Worm (Caenorhabditis elegans) whole organism, young adult: ENCODE results near the gene appg-1.

Source experiments
- B0019.2 ChIP-seq: fragments of 200-800 bp; sonication (Bioruptor generic); conservative IDR thresholded peaks from 2 replicates; pipeline ENCODE4 v1.3.6; 2022; ENCODE audit warnings: missing genetic modification reagents, missing genetic modification characterization, missing compliant biosample characterization
- B0035.1 ChIP-seq: sonication (generic microtip); optimal IDR thresholded peaks from 2 replicates; lab custom pipeline; 2016; ENCODE audit warnings: missing genetic modification characterization, mild to moderate bottlenecking, missing compliant biosample characterization, missing genotype, missing genetic modification reagents
- C17E4.6 ChIP-seq: fragments of 200-800 bp; sonication (Bioruptor generic); IDR thresholded peaks from 2 replicates; pipeline ENCODE4 v1.3.6; 2022; ENCODE audit warnings: missing genetic modification reagents, missing genetic modification characterization, missing compliant biosample characterization
- D2030.7 ChIP-seq: fragments of 200-800 bp; sonication (Bioruptor generic); IDR thresholded peaks from 2 replicates; pipeline ENCODE4 v1.3.6; 2022; ENCODE audit warnings: missing genetic modification reagents, missing genetic modification characterization, missing compliant biosample characterization
- F33H1.4 ChIP-seq: fragments of 200-800 bp; sonication (Bioruptor generic); IDR thresholded peaks from 2 replicates; pipeline ENCODE4 v1.3.6; 2022; ENCODE audit warnings: missing genetic modification reagents, missing genetic modification characterization, missing compliant biosample characterization
- F49E8.2 ChIP-seq: sonication (generic microtip); optimal IDR thresholded peaks from 3 replicates; lab custom pipeline; 2017; ENCODE audit warnings: missing genetic modification characterization, mild to moderate bottlenecking, missing compliant biosample characterization, antibody characterized with exemption, moderate library complexity; ENCODE audit not compliant: insufficient read depth
- F52B5.7 ChIP-seq: sonication (generic microtip); optimal IDR thresholded peaks from 2 replicates; lab custom pipeline; 2016; ENCODE audit warnings: mild to moderate bottlenecking, missing genetic modification characterization, missing compliant biosample characterization
- F57A8.1 ChIP-seq: fragments of 200-800 bp; sonication (Bioruptor generic); optimal IDR thresholded peaks from 2 replicates; lab custom pipeline; 2018; ENCODE audit warnings: mild to moderate bottlenecking, missing genetic modification characterization, moderate library complexity, missing compliant biosample characterization
- K12H6.12 ChIP-seq: fragments of 200-800 bp; sonication (Bioruptor generic); optimal IDR thresholded peaks from 2 replicates; lab custom pipeline; 2018; ENCODE audit warnings: mild to moderate bottlenecking, missing genetic modification characterization, missing compliant biosample characterization
- Y53G8AR.9 ChIP-seq: fragments of 200-800 bp; sonication (Bioruptor generic); conservative IDR thresholded peaks from 2 replicates; pipeline ENCODE4 v1.3.6; 2022; ENCODE audit warnings: missing genetic modification reagents, missing genetic modification characterization, missing compliant biosample characterization
- Y67H2A.10 ChIP-seq: fragments of 200-800 bp; sonication (Bioruptor generic); conservative IDR thresholded peaks from 2 replicates; pipeline ENCODE4 v1.3.6; 2022; ENCODE audit warnings: missing genetic modification reagents, missing genetic modification characterization, missing compliant biosample characterization
- aptf-2 ChIP-seq: fragments of 200-800 bp; sonication (Bioruptor generic); conservative IDR thresholded peaks from 2 replicates; pipeline ENCODE4 v1.3.6; 2022; ENCODE audit warnings: missing genetic modification reagents, missing genetic modification characterization, missing compliant biosample characterization
- attf-5 ChIP-seq: fragments of 200-800 bp; sonication (Bioruptor generic); optimal IDR thresholded peaks from 2 replicates; lab custom pipeline; 2018; ENCODE audit warnings: mild to moderate bottlenecking, missing genetic modification characterization, missing compliant biosample characterization
- attf-6 ChIP-seq: fragments of 200-800 bp; sonication (Bioruptor generic); IDR thresholded peaks from 2 replicates; pipeline ENCODE4 v1.3.6; 2022; ENCODE audit warnings: missing genetic modification reagents, missing genetic modification characterization, missing compliant biosample characterization
- ccch-3 ChIP-seq: fragments of 200-800 bp; sonication (Bioruptor generic); optimal IDR thresholded peaks from 2 replicates; lab custom pipeline; 2018; ENCODE audit warnings: mild to moderate bottlenecking, missing genetic modification characterization, missing compliant biosample characterization
- ceh-100 ChIP-seq: fragments of 200-800 bp; sonication (Bioruptor generic); IDR thresholded peaks from 2 replicates; pipeline ENCODE4 v1.3.6; 2022; ENCODE audit warnings: missing genetic modification reagents, missing genetic modification characterization, missing compliant biosample characterization
- ceh-27 ChIP-seq: fragments of 200-800 bp; sonication (Bioruptor generic); optimal IDR thresholded peaks from 2 replicates; lab custom pipeline; 2018; ENCODE audit warnings: mild to moderate bottlenecking, missing genetic modification characterization, moderate library complexity, missing compliant biosample characterization
- ceh-58 ChIP-seq: fragments of 200-800 bp; sonication (Bioruptor generic); IDR thresholded peaks from 2 replicates; pipeline ENCODE4 v1.3.6; 2022; ENCODE audit warnings: missing genetic modification characterization, missing compliant biosample characterization
- ceh-79 ChIP-seq: sonication (generic microtip); optimal IDR thresholded peaks from 2 replicates; lab custom pipeline; 2017; ENCODE audit warnings: mild to moderate bottlenecking, missing genetic modification characterization, missing compliant biosample characterization
- dox-1 ChIP-seq: fragments of 200-800 bp; sonication (Bioruptor generic); IDR thresholded peaks from 2 replicates; pipeline ENCODE4 v1.3.6; 2022; ENCODE audit warnings: missing genetic modification reagents, missing genetic modification characterization, missing compliant biosample characterization
- dpl-1 ChIP-seq: fragments of 150-350 bp; optimal IDR thresholded peaks from 2 replicates; lab custom pipeline; 2014; ENCODE audit warnings: missing biosample characterization, missing genetic modification reagents, missing genetic modification characterization
- efl-1 ChIP-seq: fragments of 150-350 bp; optimal IDR thresholded peaks from 2 replicates; lab custom pipeline; 2014; ENCODE audit warnings: missing biosample characterization, missing genetic modification reagents, missing genetic modification characterization
- egl-44 ChIP-seq: fragments of 200-800 bp; sonication (Bioruptor generic); IDR thresholded peaks from 2 replicates; pipeline ENCODE4 v1.3.6; 2022; ENCODE audit warnings: missing genetic modification reagents, missing genetic modification characterization, missing compliant biosample characterization
- egrh-3 ChIP-seq: fragments of 200-800 bp; sonication (Bioruptor generic); IDR thresholded peaks from 2 replicates; pipeline ENCODE4 v1.3.6; 2022; ENCODE audit warnings: missing genetic modification reagents, missing genetic modification characterization, missing compliant biosample characterization
- ekl-4 ChIP-seq: fragments of 200-800 bp; sonication (Bioruptor generic); IDR thresholded peaks from 2 replicates; pipeline ENCODE4 v1.3.6; 2022; ENCODE audit warnings: missing genetic modification reagents, missing genetic modification characterization, missing compliant biosample characterization
- hmg-1.2 ChIP-seq: fragments of 200-800 bp; sonication (Bioruptor generic); IDR thresholded peaks from 2 replicates; pipeline ENCODE4 v1.3.6; 2022; ENCODE audit warnings: missing genetic modification reagents, missing genetic modification characterization, missing compliant biosample characterization
- let-607 ChIP-seq, 2 experiments: fragments of 200-800 bp in 1 of 2; sonication (Bioruptor generic) in 1 of 2; sonication (generic microtip) in 1 of 2; optimal IDR thresholded peaks; 2 replicates each; lab custom pipeline; 2016 to 2018; ENCODE audit warnings: mild to moderate bottlenecking in 2 of 2, missing compliant biosample characterization in 2 of 2, missing genetic modification characterization in 2 of 2, moderate library complexity in 2 of 2, missing genotype in 1 of 2
- lin-35 ChIP-seq, 3 experiments: fragments of 150-350 bp in 2 of 3; sonication (generic microtip) in 1 of 3; optimal IDR thresholded peaks; 2 replicates each; lab custom pipeline; 2014 to 2018; ENCODE audit warnings: missing biosample characterization in 3 of 3, missing genetic modification characterization in 3 of 3, missing genetic modification reagents in 3 of 3
- lin-40 ChIP-seq: sonication (generic microtip); optimal IDR thresholded peaks from 2 replicates; lab custom pipeline; 2016; ENCODE audit warnings: missing genetic modification characterization, mild to moderate bottlenecking, missing compliant biosample characterization, missing genotype, missing genetic modification reagents
- lir-1 ChIP-seq: fragments of 200-800 bp; sonication (Bioruptor generic); conservative IDR thresholded peaks from 2 replicates; pipeline ENCODE4 v1.3.6; 2022; ENCODE audit warnings: missing genetic modification reagents, missing genetic modification characterization, missing compliant biosample characterization
- lsl-1 ChIP-seq: fragments of 200-800 bp; sonication (Bioruptor generic); optimal IDR thresholded peaks from 2 replicates; lab custom pipeline; 2018; ENCODE audit warnings: mild to moderate bottlenecking, missing genetic modification characterization, moderate library complexity, missing compliant biosample characterization
- madf-10 ChIP-seq: sonication (generic microtip); optimal IDR thresholded peaks from 2 replicates; lab custom pipeline; 2016; ENCODE audit warnings: mild to moderate bottlenecking, missing genetic modification characterization, missing compliant biosample characterization
- nfyb-1 ChIP-seq: fragments of 200-800 bp; sonication (Bioruptor generic); IDR thresholded peaks from 2 replicates; pipeline ENCODE4 v1.3.6; 2022; ENCODE audit warnings: missing genetic modification reagents, missing genetic modification characterization, missing compliant biosample characterization
- nhr-27 ChIP-seq: fragments of 200-800 bp; sonication (Bioruptor generic); optimal IDR thresholded peaks from 2 replicates; lab custom pipeline; 2018; ENCODE audit warnings: mild to moderate bottlenecking, missing genetic modification characterization, moderate library complexity, missing compliant biosample characterization
- nhr-80 ChIP-seq: sonication (generic microtip); optimal IDR thresholded peaks from 2 replicates; lab custom pipeline; 2016; ENCODE audit warnings: missing genetic modification characterization, missing compliant biosample characterization
- pbrm-1 ChIP-seq: fragments of 200-800 bp; sonication (Bioruptor generic); IDR thresholded peaks from 2 replicates; pipeline ENCODE4 v1.3.6; 2022; ENCODE audit warnings: missing genetic modification reagents, missing genetic modification characterization, missing compliant biosample characterization
- rpc-1 ChIP-seq, 2 experiments: fragments of 150-350 bp in 1 of 2; sonication (generic microtip) in 1 of 2; optimal IDR thresholded peaks; 2 replicates each; lab custom pipeline; 2014 to 2018; ENCODE audit warnings: missing biosample characterization in 1 of 2, missing genetic modification characterization in 1 of 2, missing genetic modification reagents in 1 of 2, missing genotype in 1 of 2
- sea-2 ChIP-seq: fragments of 200-800 bp; sonication (Bioruptor generic); IDR thresholded peaks from 2 replicates; pipeline ENCODE4 v1.3.6; 2022; ENCODE audit warnings: missing genetic modification characterization, missing compliant biosample characterization
- snpc-1.1 ChIP-seq: sonication (generic microtip); optimal IDR thresholded peaks from 2 replicates; lab custom pipeline; 2017; ENCODE audit warnings: missing genetic modification characterization, mild to moderate bottlenecking, missing compliant biosample characterization, antibody characterized with exemption, moderate library complexity, missing genotype, missing genetic modification reagents; ENCODE audit not compliant: insufficient read depth
- snpc-3.4 ChIP-seq: sonication (generic microtip); optimal IDR thresholded peaks from 2 replicates; lab custom pipeline; 2017; ENCODE audit warnings: missing genetic modification characterization, mild to moderate bottlenecking, missing compliant biosample characterization, antibody characterized with exemption, moderate library complexity, missing genotype, missing genetic modification reagents
- tbp1 ChIP-seq: fragments of 200-800 bp; sonication (Bioruptor generic); optimal IDR thresholded peaks from 2 replicates; lab custom pipeline; 2018; ENCODE audit warnings: mild to moderate bottlenecking, missing genetic modification characterization, missing compliant biosample characterization
- tlf-1 ChIP-seq: fragments of 200-800 bp; sonication (Bioruptor generic); optimal IDR thresholded peaks from 2 replicates; lab custom pipeline; 2018; ENCODE audit warnings: mild to moderate bottlenecking, missing genetic modification characterization, missing compliant biosample characterization
- zfh-2 ChIP-seq: fragments of 200-800 bp; sonication (Bioruptor generic); conservative IDR thresholded peaks from 2 replicates; pipeline ENCODE4 v1.3.6; 2022; ENCODE audit warnings: missing genetic modification reagents, missing genetic modification characterization, missing compliant biosample characterization
- ztf-18 ChIP-seq: sonication (generic microtip); optimal IDR thresholded peaks from 2 replicates; lab custom pipeline; 2016; ENCODE audit warnings: missing genotype, mild to moderate bottlenecking, missing genetic modification characterization, missing compliant biosample characterization
- ztf-26 ChIP-seq: sonication (generic microtip); optimal IDR thresholded peaks from 2 replicates; lab custom pipeline; 2017; ENCODE audit warnings: missing genetic modification characterization, missing compliant biosample characterization

The appg-1 gene

DNA sequence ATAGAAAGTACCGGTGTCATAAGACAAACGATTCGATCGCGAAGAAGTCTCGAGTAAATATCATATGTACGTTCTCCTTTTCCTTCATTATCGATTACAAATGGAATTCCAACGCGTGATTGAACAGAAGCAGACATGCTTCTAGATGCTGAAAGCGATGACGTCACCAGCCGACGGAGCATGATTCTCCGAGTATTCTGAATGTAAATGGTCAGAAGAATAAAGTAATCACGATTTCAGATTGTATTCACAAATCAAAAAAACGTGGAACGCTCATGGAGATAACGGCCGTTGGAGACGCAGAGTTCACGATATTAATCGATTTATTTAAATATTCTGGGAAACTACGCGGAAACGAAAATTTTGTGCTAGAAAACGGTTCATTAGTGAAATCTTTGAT, 23.2 kb upstream of the appg-1 start, which contains the start of gene clpp-1 (continued):
- TF ChIP-seq efl-1 (GFP tag; lab: Kevin White, UChicago) (no peak), nfyb-1 (GFP tag; lab: Robert Waterston, UW) (peak; percentile 43; the same call in 1 of the 2 replicates)

DNA sequence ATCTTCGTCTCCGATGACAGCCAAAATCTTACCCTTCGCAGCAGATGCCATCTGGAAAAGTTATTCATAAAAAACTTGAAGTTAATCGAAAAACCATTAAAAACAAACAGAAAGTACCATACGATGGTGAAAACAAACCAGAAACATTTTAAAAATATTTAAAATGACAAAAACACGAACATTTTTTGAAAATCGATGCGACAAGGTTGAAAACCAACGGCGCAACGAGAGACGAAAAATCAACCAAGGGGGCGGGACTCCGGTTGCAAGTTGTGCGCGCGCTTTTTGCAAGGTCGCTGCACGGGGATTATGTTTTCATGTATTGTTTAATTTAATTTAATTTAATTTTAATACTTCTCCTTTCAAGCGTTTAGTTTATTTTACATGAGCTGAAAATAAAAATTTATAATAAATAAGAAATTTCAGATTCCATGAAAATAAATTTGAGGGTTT, 22.2 kb upstream of the appg-1 start, which contains the start of gene vha-9:
vha-9 (minus strand) TSS at position 51 of the 453 bp plus-strand sequence.
- no peak for TF ChIP-seq nhr-27 (tag; lab: Kevin White, UChicago)
- TF ChIP-seq nfyb-1 (GFP tag; lab: Robert Waterston, UW): peak; percentile 46; the same call in 1 of the 2 replicates
- no peak for TF ChIP-seq Y53G8AR.9 (GFP tag; lab: Robert Waterston, UW)
- TF ChIP-seq aptf-2 (GFP tag; lab: Robert Waterston, UW): no peak
- peak; percentile 52 for TF ChIP-seq snpc-3.4 (tag; lab: Kevin White, UChicago)
- no peak for TF ChIP-seq F49E8.2 (tag; lab: Kevin White, UChicago)
- TF ChIP-seq pbrm-1 (GFP tag; lab: Robert Waterston, UW): peak; percentile 40; the same call in 1 of the 2 replicates
- peak; percentile 33 for TF ChIP-seq ceh-27 (GFP tag; lab: Kevin White, UChicago)
- peak; percentile 70 for TF ChIP-seq ceh-100 (GFP tag; lab: Robert Waterston, UW)
- no peak for TF ChIP-seq F33H1.4 (GFP tag; lab: Robert Waterston, UW)
- no peak for TF ChIP-seq ekl-4 (GFP tag; lab: Robert Waterston, UW)
- TF ChIP-seq C17E4.6 (GFP tag; lab: Robert Waterston, UW): no peak
- peak; percentile 51; the same call in 1 of the 2 replicates for TF ChIP-seq D2030.7
- no peak for TF ChIP-seq F52B5.7 (tag; lab: Kevin White, UChicago)
- TF ChIP-seq dpl-1 (GFP tag; lab: Kevin White, UChicago): no peak
- TF ChIP-seq attf-5: peak; percentile 45
- TF ChIP-seq ccch-3: no peak
- no peak for TF ChIP-seq egl-44 (GFP tag; lab: Robert Waterston, UW)
- TF ChIP-seq madf-10: peak; percentile 27
- TF ChIP-seq lsl-1 (GFP tag; lab: Kevin White, UChicago): no peak
- peak; percentile 57; the same call in 1 of the 2 replicates for TF ChIP-seq dox-1 (GFP tag; lab: Robert Waterston, UW)
- TF ChIP-seq sea-2 (GFP tag; lab: Robert Waterston, UW): no peak
- peak; percentile 61 for TF ChIP-seq tbp1 (GFP tag; lab: Kevin White, UChicago)
- TF ChIP-seq B0019.2: no peak
- TF ChIP-seq zfh-2 (GFP tag; lab: Robert Waterston, UW): no peak; the same call in 1 of the 2 replicates
- peak; percentile 33 for TF ChIP-seq rpc-1 (optimal IDR thresholded peaks at IDR 0.05; lab: Kevin White, UChicago)
- no peak for TF ChIP-seq rpc-1 (tag; optimal IDR thresholded peaks at IDR 0.05; lab: Kevin White, UChicago)
- no peak for TF ChIP-seq K12H6.12 (tag; lab: Kevin White, UChicago)
- no peak for TF ChIP-seq attf-6 (GFP tag; lab: Robert Waterston, UW)
- no peak for TF ChIP-seq Y67H2A.10
- peak; percentile 19 for TF ChIP-seq tlf-1 (GFP tag; lab: Kevin White, UChicago)
- no peak for TF ChIP-seq ztf-26 (tag; lab: Kevin White, UChicago)
- TF ChIP-seq hmg-1.2 (GFP tag; lab: Robert Waterston, UW): no peak
- no peak for TF ChIP-seq egrh-3 (GFP tag; lab: Robert Waterston, UW)
- no peak for TF ChIP-seq ztf-18
- TF ChIP-seq snpc-1.1 (tag; lab: Kevin White, UChicago): no peak
- TF ChIP-seq B0035.1 (tag; lab: Kevin White, UChicago): no peak
- TF ChIP-seq F57A8.1 (GFP tag; lab: Kevin White, UChicago): no peak
- peak; percentile 32 for TF ChIP-seq nhr-80
- TF ChIP-seq lin-40 (tag; lab: Kevin White, UChicago): peak; percentile 44
- peak in 1 of 3 experiments; percentile 26 for TF ChIP-seq lin-35 (GFP tag; optimal IDR thresholded peaks at IDR 0.05; lab: Kevin White, UChicago)
- no peak for TF ChIP-seq ceh-79 (tag; lab: Kevin White, UChicago)
- no peak for TF ChIP-seq ceh-58 (GFP tag; lab: Robert Waterston, UW)
- no peak for TF ChIP-seq let-607 (tag; optimal IDR thresholded peaks at IDR 0.05; lab: Kevin White, UChicago)
- no peak for TF ChIP-seq lir-1
